Fruit fly (Drosophila melanogaster) whole organism, embryonic: ENCODE measurements around the gene Cpr62Bc.

Source experiments
- Aef1 ChIP-seq: fragments of 200-800 bp; sonication (Bioruptor generic); IDR thresholded peaks from 3 replicates; pipeline ENCODE4 v1.3.6; 2022; ENCODE audit warnings: missing biosample characterization, missing genetic modification characterization
- Bdp1 ChIP-seq: fragments of 200-800 bp; sonication (Bioruptor generic); optimal IDR thresholded peaks from 3 replicates; lab custom pipeline; 2016; ENCODE audit warnings: missing biosample characterization, missing genetic modification characterization
- CG11560 ChIP-seq: fragments of 200-800 bp; sonication (Bioruptor generic); IDR thresholded peaks from 3 replicates; pipeline ENCODE4 v1.3.6; 2022; ENCODE audit warnings: missing biosample characterization, missing genetic modification characterization
- CG11696 ChIP-seq: fragments of 200-800 bp; sonication (Bioruptor generic); IDR thresholded peaks from 2 replicates; pipeline ENCODE4 v1.3.6; 2022; ENCODE audit warnings: missing biosample characterization, missing genetic modification characterization
- CG12744 ChIP-seq: fragments of 200-800 bp; sonication (Bioruptor generic); optimal IDR thresholded peaks from 2 replicates; lab custom pipeline; 2016; ENCODE audit warnings: missing biosample characterization, missing genetic modification characterization
- CG13123 ChIP-seq: fragments of 200-800 bp; sonication (Bioruptor generic); optimal IDR thresholded peaks from 2 replicates; lab custom pipeline; 2016; ENCODE audit warnings: missing biosample characterization, missing genetic modification characterization
- CG13287 ChIP-seq: fragments of 200-800 bp; sonication (Bioruptor generic); IDR thresholded peaks from 2 replicates; pipeline ENCODE4 v1.3.6; 2022; ENCODE audit warnings: missing biosample characterization, missing genetic modification characterization; ENCODE audit not compliant: partially characterized antibody
- CG14667 ChIP-seq: fragments of 200-800 bp; sonication (Bioruptor generic); IDR thresholded peaks from 2 replicates; pipeline ENCODE4 v1.3.6; 2022; ENCODE audit warnings: missing biosample characterization, missing genetic modification characterization
- CG1602 ChIP-seq: fragments of 200-800 bp; sonication (Bioruptor generic); optimal IDR thresholded peaks from 3 replicates; lab custom pipeline; 2016; ENCODE audit warnings: missing biosample characterization, missing genetic modification characterization
- CG16815 ChIP-seq: fragments of 200-800 bp; sonication (Bioruptor generic); optimal IDR thresholded peaks from 3 replicates; lab custom pipeline; 2017; ENCODE audit warnings: missing biosample characterization, mild to moderate bottlenecking, missing genetic modification characterization
- CG17385 ChIP-seq: fragments of 200-800 bp; sonication (Bioruptor generic); optimal IDR thresholded peaks from 3 replicates; lab custom pipeline; 2018; ENCODE audit warnings: missing biosample characterization, mild to moderate bottlenecking, missing genetic modification characterization
- CG2120 ChIP-seq: fragments of 200-800 bp; sonication (Bioruptor generic); optimal IDR thresholded peaks from 3 replicates; lab custom pipeline; 2016; ENCODE audit warnings: missing biosample characterization, missing genetic modification characterization
- CG33557 ChIP-seq: fragments of 200-800 bp; sonication (Bioruptor generic); optimal IDR thresholded peaks from 2 replicates; lab custom pipeline; 2019; ENCODE audit warnings: missing biosample characterization, mild to moderate bottlenecking, missing genetic modification characterization, moderate library complexity
- CG4854 ChIP-seq: fragments of 200-800 bp; sonication (Bioruptor generic); optimal IDR thresholded peaks from 2 replicates; lab custom pipeline; 2016; ENCODE audit warnings: missing biosample characterization, missing genetic modification characterization, inconsistent platforms
- CG6791 ChIP-seq: fragments of 200-800 bp; sonication (Bioruptor generic); IDR thresholded peaks from 3 replicates; pipeline ENCODE4 v1.3.6; 2022; ENCODE audit warnings: missing biosample characterization, missing genetic modification characterization; ENCODE audit not compliant: partially characterized antibody
- CG7271 ChIP-seq: fragments of 200-800 bp; sonication (Bioruptor generic); optimal IDR thresholded peaks from 2 replicates; lab custom pipeline; 2018; ENCODE audit warnings: missing biosample characterization, mild to moderate bottlenecking, missing genetic modification characterization, moderate library complexity
- CG7928 ChIP-seq: fragments of 200-800 bp; sonication (Bioruptor generic); optimal IDR thresholded peaks from 2 replicates; lab custom pipeline; 2017; ENCODE audit warnings: missing biosample characterization, mild to moderate bottlenecking, missing genetic modification characterization
- CG8478 ChIP-seq: fragments of >200 bp; optimal IDR thresholded peaks from 2 replicates; lab custom pipeline; 2018
- CG9437 ChIP-seq: fragments of 200-800 bp; sonication (Bioruptor generic); optimal IDR thresholded peaks from 2 replicates; lab custom pipeline; 2018; ENCODE audit warnings: missing biosample characterization, mild to moderate bottlenecking, missing genetic modification characterization
- Drgx ChIP-seq: fragments of 200-800 bp; sonication (Bioruptor generic); IDR thresholded peaks from 2 replicates; pipeline ENCODE4 v1.3.6; 2022; ENCODE audit warnings: missing biosample characterization, missing genetic modification characterization
- Fer2 ChIP-seq: fragments of 200-800 bp; sonication (Bioruptor generic); optimal IDR thresholded peaks from 2 replicates; lab custom pipeline; 2018; ENCODE audit warnings: missing biosample characterization, mild to moderate bottlenecking, missing genetic modification characterization, moderate library complexity
- Fer3 ChIP-seq: fragments of 200-800 bp; sonication (Bioruptor generic); optimal IDR thresholded peaks from 2 replicates; lab custom pipeline; 2018; ENCODE audit warnings: missing biosample characterization, mild to moderate bottlenecking, missing genetic modification characterization, moderate library complexity
- GATAe ChIP-seq: fragments of 200-800 bp; sonication (Bioruptor generic); conservative IDR thresholded peaks from 2 replicates; pipeline ENCODE4 v1.3.6; 2022; ENCODE audit warnings: missing biosample characterization, missing genetic modification characterization
- H2.0 ChIP-seq: fragments of 200-800 bp; sonication (Bioruptor generic); IDR thresholded peaks from 2 replicates; pipeline ENCODE4 v1.3.6; 2022; ENCODE audit warnings: missing biosample characterization, missing genetic modification characterization
- Neu2 ChIP-seq: fragments of 200-800 bp; sonication (Bioruptor generic); optimal IDR thresholded peaks from 3 replicates; lab custom pipeline; 2016; ENCODE audit warnings: missing biosample characterization, missing genetic modification characterization, borderline replicate concordance
- Ravus ChIP-seq: fragments of 200-800 bp; sonication (Bioruptor generic); IDR thresholded peaks from 2 replicates; pipeline ENCODE4 v1.3.6; 2022; ENCODE audit warnings: missing biosample characterization, missing genetic modification characterization
- Side ChIP-seq: fragments of 200-800 bp; sonication (Bioruptor generic); optimal IDR thresholded peaks from 2 replicates; lab custom pipeline; 2016; ENCODE audit warnings: missing biosample characterization, missing genetic modification characterization
- Six4 ChIP-seq: fragments of 200-800 bp; sonication (Bioruptor generic); optimal IDR thresholded peaks from 2 replicates; lab custom pipeline; 2016; ENCODE audit warnings: missing biosample characterization, missing genetic modification characterization
- Sox102F ChIP-seq: fragments of 200-800 bp; sonication (Bioruptor generic); optimal IDR thresholded peaks from 2 replicates; lab custom pipeline; 2018; ENCODE audit warnings: missing biosample characterization, mild to moderate bottlenecking, missing genetic modification characterization, moderate library complexity
- Sry-δ ChIP-seq: fragments of 200-800 bp; sonication (Bioruptor generic); optimal IDR thresholded peaks from 2 replicates; lab custom pipeline; 2016; ENCODE audit warnings: missing biosample characterization, missing genetic modification characterization
- amos ChIP-seq: fragments of 200-800 bp; sonication (Bioruptor generic); IDR thresholded peaks from 2 replicates; pipeline ENCODE4 v1.3.6; 2022; ENCODE audit warnings: missing biosample characterization, missing genetic modification characterization; ENCODE audit not compliant: partially characterized antibody
- aop ChIP-seq: fragments of 200-800 bp; sonication (Bioruptor generic); IDR thresholded peaks from 2 replicates; pipeline ENCODE4 v1.3.6; 2022; ENCODE audit warnings: missing biosample characterization, missing genetic modification characterization
- az2 ChIP-seq: fragments of 200-800 bp; sonication (Bioruptor generic); optimal IDR thresholded peaks from 3 replicates; lab custom pipeline; 2016; ENCODE audit warnings: missing biosample characterization, missing genetic modification characterization
- chinmo ChIP-seq: fragments of 200-800 bp; sonication (Bioruptor generic); IDR thresholded peaks from 4 replicates; pipeline ENCODE4 v1.3.6; 2022; ENCODE audit warnings: missing biosample characterization, missing genetic modification characterization; ENCODE audit not compliant: partially characterized antibody
- da ChIP-seq: fragments of 200-800 bp; sonication (Bioruptor generic); optimal IDR thresholded peaks from 2 replicates; lab custom pipeline; 2016; ENCODE audit warnings: missing biosample characterization, missing genetic modification characterization
- eyg ChIP-seq: fragments of 200-800 bp; sonication (Bioruptor generic); optimal IDR thresholded peaks from 3 replicates; lab custom pipeline; 2016; ENCODE audit warnings: missing biosample characterization, missing genetic modification characterization
- hb ChIP-seq: fragments of 200-800 bp; sonication (Bioruptor generic); IDR thresholded peaks from 3 replicates; pipeline ENCODE4 v1.3.6; 2022; ENCODE audit warnings: missing biosample characterization, missing genetic modification characterization; ENCODE audit not compliant: partially characterized antibody
- mam ChIP-seq: fragments of 200-800 bp; sonication (Bioruptor generic); optimal IDR thresholded peaks from 3 replicates; lab custom pipeline; 2016; ENCODE audit warnings: missing biosample characterization, missing genetic modification characterization
- rib ChIP-seq: fragments of 200-800 bp; sonication (Bioruptor generic); IDR thresholded peaks from 2 replicates; pipeline ENCODE4 v1.3.6; 2022; ENCODE audit warnings: missing biosample characterization, missing genetic modification characterization
- sd ChIP-seq: fragments of 200-800 bp; sonication (Bioruptor generic); optimal IDR thresholded peaks from 3 replicates; lab custom pipeline; 2018; ENCODE audit warnings: missing biosample characterization, mild to moderate bottlenecking, missing genetic modification characterization, moderate library complexity
- shn ChIP-seq: fragments of 200-800 bp; sonication (Bioruptor generic); optimal IDR thresholded peaks from 3 replicates; lab custom pipeline; 2016; ENCODE audit warnings: missing biosample characterization, missing genetic modification characterization
- sima ChIP-seq: fragments of 200-800 bp; sonication (Bioruptor generic); optimal IDR thresholded peaks from 2 replicates; lab custom pipeline; 2016; ENCODE audit warnings: missing biosample characterization, missing genetic modification characterization
- sna ChIP-seq: fragments of 200-800 bp; sonication (Bioruptor generic); IDR thresholded peaks from 2 replicates; pipeline ENCODE4 v1.3.6; 2022; ENCODE audit warnings: missing biosample characterization, missing genetic modification characterization; ENCODE audit not compliant: partially characterized antibody
- zen ChIP-seq: fragments of 200-800 bp; sonication (Bioruptor generic); optimal IDR thresholded peaks from 3 replicates; lab custom pipeline; 2018; ENCODE audit warnings: missing biosample characterization, mild to moderate bottlenecking, missing genetic modification characterization, moderate library complexity

Gene Cpr62Bc

dm6 chr3L:1794164-1794942 lies 47.5 kb downstream of the Cpr62Bc start (continued):
- TF ChIP-seq amos (GFP tag; lab: Robert Waterston, UW) = no peak; the same call in 1 of the 2 replicates
- TF ChIP-seq Fer2 (tag; lab: Kevin White, UChicago) = no peak
- TF ChIP-seq shn (GFP tag; lab: Kevin White, UChicago) = no peak
- TF ChIP-seq sd = peak; percentile 91
- no peak for TF ChIP-seq Sox102F (GFP tag; lab: Kevin White, UChicago)
- TF ChIP-seq sima (GFP tag; lab: Kevin White, UChicago) = no peak
- TF ChIP-seq CG1602 (GFP tag; lab: Kevin White, UChicago) = no peak
- 0 out of 2 replicates have a peak, but pooled peaks have one; percentile 19 for TF ChIP-seq Drgx (GFP tag; lab: Robert Waterston, UW)
- TF ChIP-seq CG6791 (GFP tag; lab: Robert Waterston, UW) = no peak
- TF ChIP-seq CG12744 = no peak
- TF ChIP-seq CG8478 (lab: Kevin White, UChicago) = no peak
- peak; percentile 98 for TF ChIP-seq chinmo (GFP tag; lab: Robert Waterston, UW)
- no peak for TF ChIP-seq Sry-δ (GFP tag; lab: Kevin White, UChicago)
- TF ChIP-seq GATAe (GFP tag; lab: Robert Waterston, UW) = peak; percentile 53; the same call in 1 of the 2 replicates
- TF ChIP-seq CG33557 = no peak
- no peak for TF ChIP-seq zen (tag; lab: Kevin White, UChicago)
- TF ChIP-seq CG4854 (GFP tag; lab: Kevin White, UChicago) = no peak
- TF ChIP-seq CG7271 = no peak
- TF ChIP-seq hb (GFP tag; lab: Robert Waterston, UW) = no peak
- TF ChIP-seq CG17385 (GFP tag; lab: Kevin White, UChicago) = no peak
- TF ChIP-seq sna (GFP tag; lab: Robert Waterston, UW) = no peak
- no peak for TF ChIP-seq CG13123
- TF ChIP-seq Neu2 = no peak
- TF ChIP-seq CG11696 (GFP tag; lab: Robert Waterston, UW) = 0 out of 2 replicates have a peak, but pooled peaks have one; percentile 16
- no peak for TF ChIP-seq Ravus (GFP tag; lab: Robert Waterston, UW)
- no peak for TF ChIP-seq az2 (GFP tag; lab: Kevin White, UChicago)
- no peak for TF ChIP-seq CG2120
- TF ChIP-seq CG16815 = no peak
- peak; percentile 64 for TF ChIP-seq Aef1 (GFP tag; lab: Robert Waterston, UW)
- peak; percentile 18; the same call in 1 of the 2 replicates for TF ChIP-seq H2.0 (GFP tag; lab: Robert Waterston, UW)
- TF ChIP-seq mam (GFP tag; lab: Kevin White, UChicago) = no peak
- no peak for TF ChIP-seq eyg (GFP tag; lab: Kevin White, UChicago)
- no peak for TF ChIP-seq CG9437 (GFP tag; lab: Kevin White, UChicago)
- TF ChIP-seq Side (GFP tag; lab: Kevin White, UChicago) = no peak
- TF ChIP-seq Six4 (GFP tag; lab: Kevin White, UChicago) = no peak
- peak; percentile 60; the same call in 1 of the 2 replicates for TF ChIP-seq aop (GFP tag; lab: Robert Waterston, UW)
- no peak for TF ChIP-seq CG11560 (tag; lab: Robert Waterston, UW)
- TF ChIP-seq rib (GFP tag; lab: Robert Waterston, UW) = peak; percentile 73; the same call in 1 of the 2 replicates
- TF ChIP-seq da = no peak
- TF ChIP-seq Fer3 (tag; lab: Kevin White, UChicago) = peak; percentile 7
- TF ChIP-seq CG14667 (GFP tag; lab: Robert Waterston, UW) = no peak
- no peak; the same call in 1 of the 2 replicates for TF ChIP-seq CG13287 (GFP tag; lab: Robert Waterston, UW)
- no peak for TF ChIP-seq Bdp1 (GFP tag; lab: Kevin White, UChicago)
- peak; percentile 73 for TF ChIP-seq CG7928 (GFP tag; lab: Kevin White, UChicago)
